Fruit fly (Drosophila melanogaster): ENCODE measurements around the gene CG13398.

Gene CG13398

dm6 chr2L:8437176-8437575, 22.1 kb upstream of the CG13398 start, which contains the start of the genes D12 and Chrac-14 (continued):
- peak; percentile 29 for TF ChIP-seq CG14710 (tag; optimal IDR thresholded peaks at IDR 0.05)
- no peak for TF ChIP-seq CG2678 (tag; optimal IDR thresholded peaks at IDR 0.05)
- 0 out of 2 replicates have a peak, but pooled peaks have one; percentile 33 for TF ChIP-seq CG13287 (GFP tag; IDR thresholded peaks at IDR 0.05; ENCODE audit: partially characterized antibody)
- TF ChIP-seq CG8290 (GFP tag; optimal IDR thresholded peaks at IDR 0.05), result no peak
- TF ChIP-seq CG8290 (tag; optimal IDR thresholded peaks at IDR 0.05), result no peak
- peak; percentile 69; the same call in 1 of the 2 replicates for TF ChIP-seq sob (GFP tag; IDR thresholded peaks at IDR 0.05)
- TF ChIP-seq emc (GFP tag; optimal IDR thresholded peaks at IDR 0.05), result no peak
- peak; percentile 23 for TF ChIP-seq Xbp1 (GFP tag; optimal IDR thresholded peaks at IDR 0.05)
- no peak for TF ChIP-seq zen2 (GFP tag; IDR thresholded peaks at IDR 0.05; ENCODE audit: partially characterized antibody)
- no peak for TF ChIP-seq grau (tag; optimal IDR thresholded peaks at IDR 0.05)
- peak; percentile 65 for TF ChIP-seq CG3847 (GFP tag; IDR thresholded peaks at IDR 0.05)
- peak; percentile 30; the same call in 1 of the 2 replicates for TF ChIP-seq amos (GFP tag; IDR thresholded peaks at IDR 0.05; ENCODE audit: partially characterized antibody)
- no peak for TF ChIP-seq MTF-1 (GFP tag; optimal IDR thresholded peaks at IDR 0.05; ENCODE audit: borderline replicate concordance)
- no peak for TF ChIP-seq pho (GFP tag; optimal IDR thresholded peaks at IDR 0.05)
- TF ChIP-seq Atf6 (GFP tag; IDR thresholded peaks at IDR 0.05), result no peak
- TF ChIP-seq CG4360 (GFP tag; IDR thresholded peaks at IDR 0.05), result no peak
- TF ChIP-seq mam (GFP tag; optimal IDR thresholded peaks at IDR 0.05), result peak; percentile 37
- TF ChIP-seq MBD-R2 (GFP tag; IDR thresholded peaks at IDR 0.05), result peak; percentile 98
- TF ChIP-seq CG17568 (GFP tag; optimal IDR thresholded peaks at IDR 0.05), result no peak
- TF ChIP-seq Fer1 (GFP tag; optimal IDR thresholded peaks at IDR 0.05), result no peak
- TF ChIP-seq trem (tag; optimal IDR thresholded peaks at IDR 0.05), result peak; percentile 49
- no peak for TF ChIP-seq sima (GFP tag; optimal IDR thresholded peaks at IDR 0.05)
- TF ChIP-seq E2f2 (GFP tag; IDR thresholded peaks at IDR 0.05), result peak; percentile 73
- 0 out of 4 replicates have a peak, but pooled peaks have one; percentile 26 for TF ChIP-seq Dll (GFP tag; IDR thresholded peaks at IDR 0.05; ENCODE audit: partially characterized antibody)
- TF ChIP-seq CG7786 (GFP tag; optimal IDR thresholded peaks at IDR 0.05), result peak; percentile 14
- TF ChIP-seq CG12155 (GFP tag; optimal IDR thresholded peaks at IDR 0.05), result peak; percentile 21
- TF ChIP-seq Eip74EF (GFP tag; optimal IDR thresholded peaks at IDR 0.05), result no peak
- no peak for TF ChIP-seq org-1 (GFP tag; optimal IDR thresholded peaks at IDR 0.05)
- peak; percentile 27 for TF ChIP-seq tin (GFP tag; optimal IDR thresholded peaks at IDR 0.05)
- TF ChIP-seq ara (GFP tag; IDR thresholded peaks at IDR 0.05), result no peak
- no peak for TF ChIP-seq CG15479 (GFP tag; optimal IDR thresholded peaks at IDR 0.05)
- TF ChIP-seq CG10147 (GFP tag; optimal IDR thresholded peaks at IDR 0.05), result no peak
- no peak for TF ChIP-seq Atf-2 (GFP tag; optimal IDR thresholded peaks at IDR 0.05)
- TF ChIP-seq dysf (GFP tag; IDR thresholded peaks at IDR 0.05), result 0 out of 3 replicates have a peak, but pooled peaks have one; percentile 15
- no peak for TF ChIP-seq CG11723 (GFP tag; optimal IDR thresholded peaks at IDR 0.05)
- 0 out of 2 replicates have a peak, but pooled peaks have one; percentile 16 for TF ChIP-seq Adf1 (GFP tag; IDR thresholded peaks at IDR 0.05)
- no peak for TF ChIP-seq Mes4 (GFP tag; optimal IDR thresholded peaks at IDR 0.05)
- TF ChIP-seq lilli (GFP tag; optimal IDR thresholded peaks at IDR 0.05), result peak; percentile 13
- TF ChIP-seq danr (GFP tag; IDR thresholded peaks at IDR 0.05), result no peak
- TF ChIP-seq E2f1 (GFP tag; IDR thresholded peaks at IDR 0.05), result peak; percentile 37; the same call in 1 of the 2 replicates
- no peak for TF ChIP-seq gce (GFP tag; IDR thresholded peaks at IDR 0.05)
- TF ChIP-seq CG1832 (GFP tag; optimal IDR thresholded peaks at IDR 0.05), result no peak
- no peak for TF ChIP-seq Nf-YB (GFP tag; optimal IDR thresholded peaks at IDR 0.05)
- TF ChIP-seq CG8765 (GFP tag; IDR thresholded peaks at IDR 0.05), result no peak
- peak; percentile 56; the same call in 1 of the 3 replicates for TF ChIP-seq ken (GFP tag; IDR thresholded peaks at IDR 0.05)
- TF ChIP-seq exex (tag; optimal IDR thresholded peaks at IDR 0.05), result no peak
- no peak for TF ChIP-seq CkIIα-i1 (GFP tag; IDR thresholded peaks at IDR 0.05)
- no peak for TF ChIP-seq nmo (GFP tag; optimal IDR thresholded peaks at IDR 0.05)
- peak; percentile 37; the same call in 1 of the 2 replicates for TF ChIP-seq H2.0 (GFP tag; IDR thresholded peaks at IDR 0.05)
- peak; percentile 9 for TF ChIP-seq CG17829 (tag; optimal IDR thresholded peaks at IDR 0.05)
- TF ChIP-seq CG4617 (GFP tag; optimal IDR thresholded peaks at IDR 0.05; ENCODE audit: borderline replicate concordance), result peak; percentile 51

All from whole organism, embryonic.